Worm (Caenorhabditis elegans) whole organism, L1 larva: ENCODE results near the gene H17B01.2.

Experiments
- C04F5.9 ChIP-seq: sonication (generic microtip); optimal IDR thresholded peaks from 2 replicates; lab custom pipeline; 2016; ENCODE audit warnings: missing genetic modification characterization, missing compliant biosample characterization
- ama-1 ChIP-seq: fragments of 150-350 bp; optimal IDR thresholded peaks from 2 replicates; lab custom pipeline; 2014
- ces-1 ChIP-seq: fragments of 150-350 bp; optimal IDR thresholded peaks from 2 replicates; lab custom pipeline; 2014; ENCODE audit warnings: missing biosample characterization, missing genetic modification reagents, missing genetic modification characterization
- efl-1 ChIP-seq, 4 experiments: fragments of 150-350 bp; optimal IDR thresholded peaks in 3 of 4; peaks in 1 of 4; 1 replicate in 1 of 4; 2 replicates in 3 of 4; lab custom pipeline; 2014; ENCODE audit warnings: missing biosample characterization in 2 of 4, missing genetic modification characterization in 2 of 4, missing genetic modification reagents in 2 of 4
- egl-27 ChIP-seq, 2 experiments: fragments of 150-350 bp in 1 of 2; sonication (generic microtip); optimal IDR thresholded peaks; 3 replicates each; lab custom pipeline; 2017 to 2018; ENCODE audit warnings: missing biosample characterization in 2 of 2, missing genetic modification characterization in 2 of 2, missing genetic modification reagents in 2 of 2
- elt-3 ChIP-seq, 6 experiments: fragments of 150-350 bp in 1 of 6; sonication (generic microtip); optimal IDR thresholded peaks; 2 replicates each; lab custom pipeline; 2017 to 2018; ENCODE audit warnings: missing biosample characterization in 6 of 6, missing genetic modification characterization in 6 of 6, inconsistent platforms in 1 of 6
- fkh-10 ChIP-seq: sonication (generic microtip); optimal IDR thresholded peaks from 2 replicates; lab custom pipeline; 2017; ENCODE audit warnings: missing biosample characterization, missing genetic modification reagents, missing genetic modification characterization
- pqm-1 ChIP-seq: sonication (generic microtip); optimal IDR thresholded peaks from 3 replicates; lab custom pipeline; 2017; ENCODE audit warnings: missing biosample characterization, missing genetic modification characterization
- snpc-4 ChIP-seq: fragments of 150-350 bp; optimal IDR thresholded peaks from 2 replicates; lab custom pipeline; 2014; ENCODE audit warnings: missing biosample characterization, missing genetic modification characterization

DNA sequence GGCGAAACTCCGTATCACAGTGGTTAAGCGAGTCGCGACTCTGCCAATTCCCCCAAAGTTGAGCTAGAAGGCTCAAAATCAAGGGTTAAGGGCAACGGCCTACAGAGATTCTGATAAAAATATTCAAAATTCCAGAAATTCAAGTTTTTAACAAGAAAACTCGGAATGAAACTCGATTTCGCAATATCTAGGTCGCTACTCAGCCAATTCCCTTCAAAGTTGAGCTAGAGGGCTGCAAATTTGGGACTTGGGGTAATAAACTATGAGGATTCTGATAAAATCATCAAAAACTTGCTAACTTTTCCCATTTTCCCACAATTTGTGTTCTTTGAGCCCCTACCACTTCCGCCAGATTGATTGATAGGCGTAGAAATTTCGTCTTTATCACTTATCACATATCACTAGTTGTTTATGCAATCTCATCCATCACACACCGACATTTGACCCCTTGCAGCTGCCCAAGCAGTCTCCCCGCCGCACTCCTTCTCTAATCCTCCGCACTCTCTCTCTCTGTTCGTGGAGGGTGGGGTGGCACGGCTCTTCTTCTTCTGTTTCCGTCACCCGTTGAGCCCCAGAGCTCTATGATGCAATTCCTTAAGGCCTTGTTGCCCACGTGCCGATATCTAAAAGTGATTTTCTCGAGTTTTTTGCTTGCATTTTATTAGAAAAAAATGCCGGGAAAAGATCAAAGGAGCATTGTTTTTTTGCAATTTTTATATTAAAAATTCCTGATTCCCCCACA is 31.4 kb downstream of the H17B01.2 start:
- no peak for TF ChIP-seq ama-1 (lab: Kevin White, UChicago)
- no peak for TF ChIP-seq ces-1 (GFP tag; lab: Kevin White, UChicago)
- TF ChIP-seq efl-1 (optimal IDR thresholded peaks at IDR 0.05; lab: Kevin White, UChicago): peak; percentile 31 to 33
- peak in 1 of 2 experiments; percentile 27 for TF ChIP-seq efl-1 (GFP tag; optimal IDR thresholded peaks at IDR 0.05 in 1 of 2; lab: Kevin White, UChicago)
- TF ChIP-seq egl-27 (tag; optimal IDR thresholded peaks at IDR 0.05; lab: Kevin White, UChicago): no peak
- TF ChIP-seq fkh-10 (GFP tag; lab: Kevin White, UChicago): no peak
- TF ChIP-seq elt-3 (tag; optimal IDR thresholded peaks at IDR 0.05; lab: Kevin White, UChicago): no peak
- no peak for TF ChIP-seq pqm-1 (tag; lab: Kevin White, UChicago)
- TF ChIP-seq C04F5.9 (tag; lab: Kevin White, UChicago): no peak
- no peak for TF ChIP-seq snpc-4
